Worm (Caenorhabditis elegans) whole organism, mixed stage, embryonic: ENCODE results near the gene F54C9.14.

Experiments
- M03D4.4 ChIP-seq: sonication (generic microtip); optimal IDR thresholded peaks from 2 replicates; lab custom pipeline; 2017; ENCODE audit warnings: mild to moderate bottlenecking, missing genetic modification characterization, missing compliant biosample characterization
- bed-3 ChIP-seq: fragments of 200-800 bp; sonication (Bioruptor generic); optimal IDR thresholded peaks from 3 replicates; lab custom pipeline; 2018; ENCODE audit warnings: mild to moderate bottlenecking, missing genetic modification characterization, moderate library complexity, missing compliant biosample characterization
- blmp-1 ChIP-seq: fragments of 150-350 bp; optimal IDR thresholded peaks from 2 replicates; lab custom pipeline; 2014; ENCODE audit warnings: missing biosample characterization, missing genetic modification characterization
- ceh-39 ChIP-seq: fragments of 150-350 bp; optimal IDR thresholded peaks from 2 replicates; lab custom pipeline; 2014; ENCODE audit warnings: missing biosample characterization, missing genetic modification characterization
- ceh-43 ChIP-seq: fragments of 200-800 bp; sonication (Bioruptor generic); optimal IDR thresholded peaks from 2 replicates; lab custom pipeline; 2018; ENCODE audit warnings: mild to moderate bottlenecking, missing genetic modification characterization, moderate library complexity, missing compliant biosample characterization
- ceh-83 ChIP-seq: fragments of 200-800 bp; sonication (Bioruptor generic); optimal IDR thresholded peaks from 2 replicates; lab custom pipeline; 2018; ENCODE audit warnings: mild to moderate bottlenecking, missing genetic modification characterization, missing compliant biosample characterization
- ces-1 ChIP-seq: fragments of 150-350 bp; optimal IDR thresholded peaks from 2 replicates; lab custom pipeline; 2014; ENCODE audit warnings: missing biosample characterization, missing genetic modification reagents, missing genetic modification characterization
- cnd-1 ChIP-seq: fragments of 200-800 bp; sonication (Bioruptor generic); optimal IDR thresholded peaks from 2 replicates; lab custom pipeline; 2018; ENCODE audit warnings: mild to moderate bottlenecking, missing genetic modification characterization, missing compliant biosample characterization
- drap-1 ChIP-seq: fragments of 200-800 bp; sonication (Bioruptor generic); optimal IDR thresholded peaks from 3 replicates; lab custom pipeline; 2018; ENCODE audit warnings: mild to moderate bottlenecking, missing genetic modification characterization, missing compliant biosample characterization
- elt-1 ChIP-seq: sonication (generic microtip); optimal IDR thresholded peaks from 2 replicates; lab custom pipeline; 2017; ENCODE audit warnings: missing genetic modification characterization, mild to moderate bottlenecking, missing compliant biosample characterization, antibody characterized with exemption, moderate library complexity, borderline replicate concordance; ENCODE audit not compliant: insufficient read depth
- elt-3 ChIP-seq: fragments of 150-350 bp; optimal IDR thresholded peaks from 2 replicates; lab custom pipeline; 2014; ENCODE audit warnings: missing biosample characterization, missing genetic modification characterization
- flh-1 ChIP-seq: fragments of 200-800 bp; sonication (Bioruptor generic); optimal IDR thresholded peaks from 2 replicates; lab custom pipeline; 2018; ENCODE audit warnings: mild to moderate bottlenecking, missing genetic modification characterization, moderate library complexity, missing compliant biosample characterization
- ham-2 ChIP-seq: fragments of 200-800 bp; sonication (Bioruptor generic); optimal IDR thresholded peaks from 2 replicates; lab custom pipeline; 2018; ENCODE audit warnings: mild to moderate bottlenecking, missing genetic modification characterization, missing compliant biosample characterization
- hlh-1 ChIP-seq: fragments of 150-350 bp; optimal IDR thresholded peaks from 2 replicates; lab custom pipeline; 2014; ENCODE audit warnings: missing biosample characterization, missing genetic modification reagents, missing genetic modification characterization
- lin-13 ChIP-seq: fragments of 150-350 bp; optimal IDR thresholded peaks from 2 replicates; lab custom pipeline; 2014; ENCODE audit warnings: missing biosample characterization, missing genetic modification characterization
- lin-32 ChIP-seq: fragments of 200-800 bp; sonication (Bioruptor generic); optimal IDR thresholded peaks from 2 replicates; lab custom pipeline; 2018; ENCODE audit warnings: mild to moderate bottlenecking, missing genetic modification characterization, missing compliant biosample characterization
- lsy-2 ChIP-seq: fragments of 150-350 bp; optimal IDR thresholded peaks from 2 replicates; lab custom pipeline; 2014; ENCODE audit warnings: missing biosample characterization, missing genetic modification characterization
- mab-5 ChIP-seq: fragments of 150-350 bp; optimal IDR thresholded peaks from 2 replicates; lab custom pipeline; 2014; ENCODE audit warnings: missing biosample characterization, missing genetic modification characterization
- mep-1 ChIP-seq: fragments of 150-350 bp; optimal IDR thresholded peaks from 2 replicates; lab custom pipeline; 2017; ENCODE audit warnings: missing biosample characterization, missing genetic modification reagents, missing genetic modification characterization, inconsistent platforms
- mls-2 ChIP-seq: sonication (generic microtip); optimal IDR thresholded peaks from 2 replicates; lab custom pipeline; 2016; ENCODE audit warnings: mild to moderate bottlenecking, missing genetic modification characterization, moderate library complexity, missing compliant biosample characterization
- nhr-12 ChIP-seq: fragments of 150-350 bp; optimal IDR thresholded peaks from 2 replicates; lab custom pipeline; 2014; ENCODE audit warnings: missing biosample characterization, missing genetic modification characterization
- nhr-2 ChIP-seq: fragments of 150-350 bp; optimal IDR thresholded peaks from 2 replicates; lab custom pipeline; 2014; ENCODE audit warnings: missing biosample characterization, missing genetic modification characterization
- nhr-237 ChIP-seq: fragments of 150-350 bp; optimal IDR thresholded peaks from 2 replicates; lab custom pipeline; 2014; ENCODE audit warnings: missing biosample characterization, missing genetic modification characterization
- nhr-28 ChIP-seq: fragments of 150-350 bp; optimal IDR thresholded peaks from 2 replicates; lab custom pipeline; 2014; ENCODE audit warnings: missing biosample characterization, missing genetic modification characterization
- nhr-76 ChIP-seq: sonication (generic microtip); optimal IDR thresholded peaks from 2 replicates; lab custom pipeline; 2017; ENCODE audit warnings: missing biosample characterization, missing genetic modification characterization
- pha-4 ChIP-seq: fragments of 150-350 bp; optimal IDR thresholded peaks from 2 replicates; lab custom pipeline; 2018; ENCODE audit warnings: missing biosample characterization, missing genetic modification reagents, missing genetic modification characterization
- sem-2 ChIP-seq: fragments of 200-800 bp; sonication (Bioruptor generic); optimal IDR thresholded peaks from 2 replicates; lab custom pipeline; 2018; ENCODE audit warnings: mild to moderate bottlenecking, missing genetic modification characterization, missing compliant biosample characterization
- snpc-4 ChIP-seq: fragments of 150-350 bp; optimal IDR thresholded peaks from 2 replicates; lab custom pipeline; 2014; ENCODE audit warnings: missing biosample characterization, missing genetic modification characterization
- sptf-1 ChIP-seq: sonication (generic microtip); optimal IDR thresholded peaks from 2 replicates; lab custom pipeline; 2017; ENCODE audit warnings: mild to moderate bottlenecking, missing genetic modification characterization, moderate library complexity, missing compliant biosample characterization
- tbx-8 ChIP-seq: fragments of 200-800 bp; sonication (Bioruptor generic); optimal IDR thresholded peaks from 2 replicates; lab custom pipeline; 2018; ENCODE audit warnings: mild to moderate bottlenecking, missing genetic modification characterization, moderate library complexity, missing compliant biosample characterization
- unc-120 ChIP-seq: sonication (generic microtip); optimal IDR thresholded peaks from 2 replicates; lab custom pipeline; 2017; ENCODE audit warnings: missing genetic modification characterization, missing compliant biosample characterization; ENCODE audit not compliant: poor library complexity, severe bottlenecking
- unc-39 ChIP-seq: fragments of 150-350 bp; optimal IDR thresholded peaks from 2 replicates; lab custom pipeline; 2014; ENCODE audit warnings: missing biosample characterization, missing genetic modification characterization
- unc-62 ChIP-seq: fragments of 150-350 bp; optimal IDR thresholded peaks from 2 replicates; lab custom pipeline; 2014; ENCODE audit warnings: missing biosample characterization, missing genetic modification reagents, missing genetic modification characterization
- zip-8 ChIP-seq: fragments of 150-350 bp; optimal IDR thresholded peaks from 2 replicates; lab custom pipeline; 2014; ENCODE audit warnings: missing biosample characterization, missing genetic modification characterization
- ztf-11 ChIP-seq: fragments of 150-350 bp; optimal IDR thresholded peaks from 2 replicates; lab custom pipeline; 2014; ENCODE audit warnings: missing biosample characterization, missing genetic modification characterization

F54C9.14 gene

DNA sequence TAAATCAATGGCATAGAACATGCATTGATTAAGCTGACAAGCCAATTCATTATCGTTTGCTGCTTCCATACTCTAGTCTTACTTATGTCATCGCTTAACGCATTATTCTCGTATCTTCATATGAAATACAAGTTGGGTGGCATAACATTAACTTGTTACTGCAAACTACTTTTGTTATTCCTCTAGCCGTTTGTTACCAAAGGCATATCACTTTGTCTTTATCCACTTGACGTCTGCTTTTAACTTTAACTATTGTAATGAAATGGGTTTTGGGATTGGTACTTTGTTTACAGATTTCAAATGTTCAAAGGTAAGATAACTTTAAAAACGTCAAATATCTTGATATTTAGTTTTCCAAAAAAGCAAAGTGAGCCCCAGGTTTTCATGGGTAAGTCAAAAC, 26.0 kb upstream of the F54C9.14 start, which contains the start of gene W01C9.2:
W01C9.2 (plus strand) TSS at position 301 of the 400 bp plus-strand sequence.
- no peak for TF ChIP-seq sptf-1 (tag; lab: Kevin White, UChicago)
- no peak for TF ChIP-seq cnd-1

DNA sequence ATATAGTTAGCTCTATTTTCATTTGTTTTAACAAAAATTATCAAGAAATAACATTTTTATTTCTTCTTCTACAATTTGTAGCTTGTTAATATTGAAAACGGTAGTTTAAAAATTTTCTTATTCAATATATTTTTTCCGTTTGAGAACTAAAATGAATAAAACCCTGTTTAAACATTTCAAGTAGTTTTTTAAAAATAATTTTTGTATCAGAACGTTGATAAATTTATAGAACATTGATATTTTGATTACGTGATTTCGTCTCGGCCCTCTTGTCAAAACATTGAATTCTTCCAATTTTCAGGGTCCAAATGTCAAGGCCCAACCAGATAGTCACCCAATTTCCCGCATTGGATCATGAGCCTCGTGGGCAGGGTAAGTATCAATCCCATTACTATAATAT, 21.7 kb upstream of the F54C9.14 start, which contains the start of gene pqn-73:
pqn-73 (plus strand) TSS at position 301 of the 400 bp plus-strand sequence.
- no peak for TF ChIP-seq nhr-28
- no peak for TF ChIP-seq elt-3 (tag; lab: Kevin White, UChicago)
- TF ChIP-seq nhr-237 (tag; lab: Kevin White, UChicago): no peak
- TF ChIP-seq cnd-1: no peak
- TF ChIP-seq lin-13 (tag; lab: Kevin White, UChicago): no peak
- no peak for TF ChIP-seq drap-1 (GFP tag; lab: Kevin White, UChicago)
- TF ChIP-seq mls-2: no peak
- TF ChIP-seq unc-39 (tag; lab: Kevin White, UChicago): no peak
- no peak for TF ChIP-seq nhr-76 (tag; lab: Kevin White, UChicago)
- no peak for TF ChIP-seq pha-4 (tag; lab: Kevin White, UChicago)
- TF ChIP-seq unc-62: no peak
- TF ChIP-seq flh-1 (GFP tag; lab: Kevin White, UChicago): no peak
- TF ChIP-seq, all 35 proteins: peak for 0

DNA sequence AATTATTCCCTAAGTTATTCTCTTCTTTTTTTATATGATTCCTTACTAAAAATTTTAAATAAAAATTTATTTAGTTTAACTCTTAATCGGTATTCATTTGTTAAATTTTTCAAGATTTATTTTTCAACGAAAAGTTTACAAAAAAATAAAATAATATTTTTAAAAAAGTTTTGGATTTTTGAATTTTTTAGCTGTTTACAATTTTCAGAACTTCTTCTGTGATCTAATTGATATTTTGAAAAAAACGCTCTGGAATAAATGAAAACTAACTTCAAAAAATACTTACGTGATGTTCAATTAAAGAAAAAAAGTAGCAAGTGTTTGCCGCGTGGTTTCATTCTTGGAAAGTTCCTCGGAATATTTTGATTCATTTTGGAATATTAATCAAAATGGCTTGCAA, 16.8 kb upstream of the F54C9.14 start, which contains the start of gene decr-1.2:
decr-1.2 (plus strand) TSS at position 301 of the 400 bp plus-strand sequence.
- no peak for TF ChIP-seq ztf-11 (tag; lab: Kevin White, UChicago)
- TF ChIP-seq elt-3 (tag; lab: Kevin White, UChicago): no peak
- TF ChIP-seq lin-32 (GFP tag; lab: Kevin White, UChicago): no peak
- no peak for TF ChIP-seq ces-1 (GFP tag; lab: Kevin White, UChicago)
- no peak for TF ChIP-seq pha-4 (tag; lab: Kevin White, UChicago)
- TF ChIP-seq flh-1 (GFP tag; lab: Kevin White, UChicago): no peak

DNA sequence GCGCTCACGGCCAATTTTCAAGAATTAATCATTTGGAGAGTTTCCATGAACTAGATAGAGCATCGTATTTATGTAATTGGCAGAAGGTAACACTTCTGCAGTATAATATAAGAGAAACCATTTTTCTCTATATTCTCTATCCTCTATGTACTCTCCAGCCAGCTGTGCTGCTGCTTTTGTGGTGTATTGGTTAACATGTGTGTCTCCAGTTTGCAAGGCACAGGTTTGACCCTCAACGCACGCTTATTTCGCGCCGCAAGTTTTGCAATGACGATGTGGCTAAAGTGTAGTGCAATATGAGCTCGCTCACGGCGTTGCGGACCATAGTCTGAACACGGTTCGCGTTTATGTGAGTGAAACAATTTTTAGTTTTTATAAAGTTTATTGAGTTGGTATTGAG, 15.1 kb upstream of the F54C9.14 start:
- TF ChIP-seq ces-1 (GFP tag; lab: Kevin White, UChicago) (no peak), lsy-2 (tag; lab: Kevin White, UChicago) (peak; percentile 17), ceh-83 (GFP tag; lab: Kevin White, UChicago) (peak; percentile 96), nhr-76 (tag; lab: Kevin White, UChicago) (no peak), mls-2 (peak; percentile 90), flh-1 (GFP tag; lab: Kevin White, UChicago) (peak; percentile 72), mep-1 (peak; percentile 27), mab-5 (no peak), nhr-2 (tag; lab: Kevin White, UChicago) (no peak), lin-32 (GFP tag; lab: Kevin White, UChicago) (peak; percentile 86), sem-2 (GFP tag; lab: Kevin White, UChicago) (peak; percentile 81), nhr-237 (tag; lab: Kevin White, UChicago) (no peak), cnd-1 (peak; percentile 94), unc-120 (tag; lab: Kevin White, UChicago) (peak; percentile 68), sptf-1 (tag; lab: Kevin White, UChicago) (no peak), blmp-1 (tag; lab: Kevin White, UChicago) (no peak), drap-1 (GFP tag; lab: Kevin White, UChicago) (no peak), ham-2 (GFP tag; lab: Kevin White, UChicago) (peak; percentile 89), tbx-8 (GFP tag; lab: Kevin White, UChicago) (peak; percentile 84), ceh-39 (tag; lab: Kevin White, UChicago) (no peak), nhr-12 (no peak), elt-1 (tag; lab: Kevin White, UChicago) (no peak), snpc-4 (tag; lab: Kevin White, UChicago) (no peak), lin-13 (tag; lab: Kevin White, UChicago) (no peak), pha-4 (tag; lab: Kevin White, UChicago) (peak; percentile 80), unc-62 (peak; percentile 57), ceh-43 (peak; percentile 85), bed-3 (GFP tag; lab: Kevin White, UChicago) (peak; percentile 84), zip-8 (no peak), ztf-11 (tag; lab: Kevin White, UChicago) (peak; percentile 29), elt-3 (tag; lab: Kevin White, UChicago) (no peak), unc-39 (tag; lab: Kevin White, UChicago) (peak; percentile 91), M03D4.4 (tag; lab: Kevin White, UChicago) (peak; percentile 90), hlh-1 (tag; lab: Kevin White, UChicago) (peak; percentile 74), nhr-28 (peak; percentile 37)
